Worm (Caenorhabditis elegans) whole organism, mixed stage, embryonic: ENCODE data around the gene maph-9.

ENCODE experiments used
- M03D4.4 ChIP-seq: sonication (generic microtip); optimal IDR thresholded peaks from 2 replicates; lab custom pipeline; 2017; ENCODE audit warnings: mild to moderate bottlenecking, missing genetic modification characterization, missing compliant biosample characterization
- blmp-1 ChIP-seq: fragments of 150-350 bp; optimal IDR thresholded peaks from 2 replicates; lab custom pipeline; 2014; ENCODE audit warnings: missing biosample characterization, missing genetic modification characterization
- ceh-39 ChIP-seq: fragments of 150-350 bp; optimal IDR thresholded peaks from 2 replicates; lab custom pipeline; 2014; ENCODE audit warnings: missing biosample characterization, missing genetic modification characterization
- ceh-43 ChIP-seq: fragments of 200-800 bp; sonication (Bioruptor generic); optimal IDR thresholded peaks from 2 replicates; lab custom pipeline; 2018; ENCODE audit warnings: mild to moderate bottlenecking, missing genetic modification characterization, moderate library complexity, missing compliant biosample characterization
- ces-1 ChIP-seq: fragments of 150-350 bp; optimal IDR thresholded peaks from 2 replicates; lab custom pipeline; 2014; ENCODE audit warnings: missing biosample characterization, missing genetic modification reagents, missing genetic modification characterization
- cnd-1 ChIP-seq: fragments of 200-800 bp; sonication (Bioruptor generic); optimal IDR thresholded peaks from 2 replicates; lab custom pipeline; 2018; ENCODE audit warnings: mild to moderate bottlenecking, missing genetic modification characterization, missing compliant biosample characterization
- drap-1 ChIP-seq: fragments of 200-800 bp; sonication (Bioruptor generic); optimal IDR thresholded peaks from 3 replicates; lab custom pipeline; 2018; ENCODE audit warnings: mild to moderate bottlenecking, missing genetic modification characterization, missing compliant biosample characterization
- elt-1 ChIP-seq: sonication (generic microtip); optimal IDR thresholded peaks from 2 replicates; lab custom pipeline; 2017; ENCODE audit warnings: missing genetic modification characterization, mild to moderate bottlenecking, missing compliant biosample characterization, antibody characterized with exemption, moderate library complexity, borderline replicate concordance; ENCODE audit not compliant: insufficient read depth
- elt-3 ChIP-seq: fragments of 150-350 bp; optimal IDR thresholded peaks from 2 replicates; lab custom pipeline; 2014; ENCODE audit warnings: missing biosample characterization, missing genetic modification characterization
- flh-1 ChIP-seq: fragments of 200-800 bp; sonication (Bioruptor generic); optimal IDR thresholded peaks from 2 replicates; lab custom pipeline; 2018; ENCODE audit warnings: mild to moderate bottlenecking, missing genetic modification characterization, moderate library complexity, missing compliant biosample characterization
- ham-2 ChIP-seq: fragments of 200-800 bp; sonication (Bioruptor generic); optimal IDR thresholded peaks from 2 replicates; lab custom pipeline; 2018; ENCODE audit warnings: mild to moderate bottlenecking, missing genetic modification characterization, missing compliant biosample characterization
- hlh-1 ChIP-seq: fragments of 150-350 bp; optimal IDR thresholded peaks from 2 replicates; lab custom pipeline; 2014; ENCODE audit warnings: missing biosample characterization, missing genetic modification reagents, missing genetic modification characterization
- lin-13 ChIP-seq: fragments of 150-350 bp; optimal IDR thresholded peaks from 2 replicates; lab custom pipeline; 2014; ENCODE audit warnings: missing biosample characterization, missing genetic modification characterization
- lin-32 ChIP-seq: fragments of 200-800 bp; sonication (Bioruptor generic); optimal IDR thresholded peaks from 2 replicates; lab custom pipeline; 2018; ENCODE audit warnings: mild to moderate bottlenecking, missing genetic modification characterization, missing compliant biosample characterization
- lsy-2 ChIP-seq: fragments of 150-350 bp; optimal IDR thresholded peaks from 2 replicates; lab custom pipeline; 2014; ENCODE audit warnings: missing biosample characterization, missing genetic modification characterization
- mep-1 ChIP-seq: fragments of 150-350 bp; optimal IDR thresholded peaks from 2 replicates; lab custom pipeline; 2017; ENCODE audit warnings: missing biosample characterization, missing genetic modification reagents, missing genetic modification characterization, inconsistent platforms
- mls-2 ChIP-seq: sonication (generic microtip); optimal IDR thresholded peaks from 2 replicates; lab custom pipeline; 2016; ENCODE audit warnings: mild to moderate bottlenecking, missing genetic modification characterization, moderate library complexity, missing compliant biosample characterization
- nhr-12 ChIP-seq: fragments of 150-350 bp; optimal IDR thresholded peaks from 2 replicates; lab custom pipeline; 2014; ENCODE audit warnings: missing biosample characterization, missing genetic modification characterization
- nhr-237 ChIP-seq: fragments of 150-350 bp; optimal IDR thresholded peaks from 2 replicates; lab custom pipeline; 2014; ENCODE audit warnings: missing biosample characterization, missing genetic modification characterization
- nhr-28 ChIP-seq: fragments of 150-350 bp; optimal IDR thresholded peaks from 2 replicates; lab custom pipeline; 2014; ENCODE audit warnings: missing biosample characterization, missing genetic modification characterization
- nhr-76 ChIP-seq: sonication (generic microtip); optimal IDR thresholded peaks from 2 replicates; lab custom pipeline; 2017; ENCODE audit warnings: missing biosample characterization, missing genetic modification characterization
- pha-4 ChIP-seq: fragments of 150-350 bp; optimal IDR thresholded peaks from 2 replicates; lab custom pipeline; 2018; ENCODE audit warnings: missing biosample characterization, missing genetic modification reagents, missing genetic modification characterization
- sem-2 ChIP-seq: fragments of 200-800 bp; sonication (Bioruptor generic); optimal IDR thresholded peaks from 2 replicates; lab custom pipeline; 2018; ENCODE audit warnings: mild to moderate bottlenecking, missing genetic modification characterization, missing compliant biosample characterization
- snpc-4 ChIP-seq: fragments of 150-350 bp; optimal IDR thresholded peaks from 2 replicates; lab custom pipeline; 2014; ENCODE audit warnings: missing biosample characterization, missing genetic modification characterization
- sptf-1 ChIP-seq: sonication (generic microtip); optimal IDR thresholded peaks from 2 replicates; lab custom pipeline; 2017; ENCODE audit warnings: mild to moderate bottlenecking, missing genetic modification characterization, moderate library complexity, missing compliant biosample characterization
- unc-39 ChIP-seq: fragments of 150-350 bp; optimal IDR thresholded peaks from 2 replicates; lab custom pipeline; 2014; ENCODE audit warnings: missing biosample characterization, missing genetic modification characterization
- unc-62 ChIP-seq: fragments of 150-350 bp; optimal IDR thresholded peaks from 2 replicates; lab custom pipeline; 2014; ENCODE audit warnings: missing biosample characterization, missing genetic modification reagents, missing genetic modification characterization

maph-9 gene

DNA sequence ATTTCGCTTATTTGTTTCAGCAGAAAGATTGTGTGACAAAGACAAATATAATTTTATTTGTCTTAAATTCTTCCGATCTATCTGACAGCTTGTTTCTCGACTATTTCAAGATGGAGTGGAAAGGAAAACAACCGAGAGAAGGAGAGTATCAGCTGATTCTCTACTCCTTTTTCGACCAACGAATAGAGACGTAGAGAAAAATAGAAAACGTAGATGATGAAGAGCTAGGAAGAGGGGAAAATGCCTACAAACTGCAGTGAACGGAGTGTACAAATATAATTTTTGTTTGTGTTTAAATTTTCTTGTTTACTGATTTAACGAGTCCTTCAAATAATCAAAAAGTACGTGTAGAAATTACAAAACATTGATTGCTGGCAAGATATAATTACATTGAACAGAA is 8.7 kb upstream of the maph-9 start:
- TF ChIP-seq snpc-4 (tag; lab: Kevin White, UChicago) = no peak
- TF ChIP-seq ces-1 (GFP tag; lab: Kevin White, UChicago) = peak; percentile 21
- TF ChIP-seq drap-1 (GFP tag; lab: Kevin White, UChicago) = no peak
- no peak for TF ChIP-seq ceh-43 (GFP tag; lab: Kevin White, UChicago)
- no peak for TF ChIP-seq nhr-76 (tag; lab: Kevin White, UChicago)
- no peak for TF ChIP-seq sptf-1 (tag; lab: Kevin White, UChicago)
- TF ChIP-seq flh-1 (GFP tag; lab: Kevin White, UChicago) = no peak
- TF ChIP-seq M03D4.4 (tag; lab: Kevin White, UChicago) = no peak
- TF ChIP-seq nhr-12 (tag; lab: Kevin White, UChicago) = no peak
- TF ChIP-seq, all 35 proteins: peak for 1

DNA sequence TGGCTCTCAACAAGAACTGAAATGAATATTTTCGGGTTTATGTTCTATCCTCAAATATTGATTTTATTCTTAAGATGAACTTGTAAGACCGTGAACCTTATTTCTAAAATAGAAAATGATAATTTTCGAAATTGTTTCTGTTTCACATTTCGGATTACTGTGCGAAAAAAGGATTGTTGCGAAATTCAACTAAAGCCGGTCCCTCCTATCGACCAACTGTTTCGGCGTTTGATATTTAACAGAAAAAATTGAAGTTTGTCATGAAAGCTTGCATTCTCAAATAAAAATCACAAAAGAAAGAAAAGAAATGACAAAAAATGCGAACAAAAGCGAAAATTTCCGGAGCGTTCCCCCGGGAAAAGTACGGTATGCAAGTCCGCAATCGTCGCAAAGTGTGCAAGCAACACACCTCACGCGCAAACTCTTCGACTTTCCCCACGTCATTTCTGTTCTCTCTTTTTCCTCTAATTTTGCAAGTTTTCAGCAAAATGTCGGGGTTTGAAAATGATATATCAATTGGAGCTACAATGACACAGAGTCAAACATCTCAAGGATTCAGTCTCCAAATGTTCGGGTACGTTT is 7.3 kb upstream of the maph-9 start, which contains the start of gene C34D4.4:
C34D4.4 (plus strand) TSS at position 342 of the 582 bp plus-strand sequence.
- TF ChIP-seq lsy-2 (peak; percentile 94), lin-13 (tag; lab: Kevin White, UChicago) (peak; percentile 8), mls-2 (no peak)

DNA sequence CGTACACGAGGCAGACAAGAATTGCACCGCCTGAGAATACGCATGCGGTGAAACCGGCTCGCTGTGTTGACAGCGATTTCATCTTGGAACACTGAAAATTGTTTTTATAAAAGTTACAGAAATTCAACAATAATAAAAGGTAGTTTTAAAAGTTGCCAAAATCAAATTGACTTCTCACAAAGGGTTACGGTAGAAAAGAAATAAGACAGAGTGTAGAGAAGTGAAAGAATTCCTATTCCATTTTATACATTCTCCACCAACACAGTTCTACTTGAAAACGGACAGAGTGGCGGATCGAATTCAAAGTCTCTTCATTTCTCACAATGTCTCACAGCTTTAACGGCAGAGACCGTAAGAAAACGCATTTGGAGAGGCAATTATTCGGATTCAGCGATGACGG is 4.0 kb upstream of the maph-9 start, which contains the start of gene col-113:
col-113 (minus strand) TSS at position 101 of the 400 bp plus-strand sequence.
- TF ChIP-seq mep-1 (no peak), hlh-1 (no peak), nhr-28 (no peak), lin-13 (tag; lab: Kevin White, UChicago) (no peak), lin-32 (GFP tag; lab: Kevin White, UChicago) (no peak), unc-62 (GFP tag; lab: Kevin White, UChicago) (no peak), ceh-39 (no peak)

DNA sequence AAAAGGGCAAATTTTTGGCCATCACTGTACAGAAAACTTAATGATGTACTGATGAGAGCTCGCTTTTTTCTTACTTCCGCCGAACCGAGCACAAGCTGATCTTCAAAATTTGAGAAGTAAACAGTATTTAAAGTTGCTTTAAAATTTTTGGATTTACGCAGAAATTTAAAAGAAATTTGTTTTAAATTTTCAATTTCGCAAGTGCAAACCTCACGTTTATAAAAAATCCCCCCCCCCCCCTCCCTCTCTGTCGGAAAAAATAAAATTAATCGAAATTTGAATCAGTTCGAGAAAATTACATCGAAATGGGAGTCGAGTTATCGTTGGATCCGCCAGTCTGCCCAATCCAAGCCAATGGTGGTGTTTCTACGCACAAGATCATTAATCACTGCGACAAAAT is 3.1 kb upstream of the maph-9 start, which contains the start of gene C34D4.3:
C34D4.3 (plus strand) TSS at position 301 of the 400 bp plus-strand sequence.
- TF ChIP-seq blmp-1 (tag; lab: Kevin White, UChicago) (no peak), sptf-1 (tag; lab: Kevin White, UChicago) (no peak), unc-39 (no peak), ces-1 (GFP tag; lab: Kevin White, UChicago) (no peak), sem-2 (GFP tag; lab: Kevin White, UChicago) (no peak), cnd-1 (tag; lab: Kevin White, UChicago) (no peak), nhr-28 (no peak), ham-2 (GFP tag; lab: Kevin White, UChicago) (no peak), unc-62 (GFP tag; lab: Kevin White, UChicago) (no peak), hlh-1 (no peak), lin-32 (GFP tag; lab: Kevin White, UChicago) (no peak)

DNA sequence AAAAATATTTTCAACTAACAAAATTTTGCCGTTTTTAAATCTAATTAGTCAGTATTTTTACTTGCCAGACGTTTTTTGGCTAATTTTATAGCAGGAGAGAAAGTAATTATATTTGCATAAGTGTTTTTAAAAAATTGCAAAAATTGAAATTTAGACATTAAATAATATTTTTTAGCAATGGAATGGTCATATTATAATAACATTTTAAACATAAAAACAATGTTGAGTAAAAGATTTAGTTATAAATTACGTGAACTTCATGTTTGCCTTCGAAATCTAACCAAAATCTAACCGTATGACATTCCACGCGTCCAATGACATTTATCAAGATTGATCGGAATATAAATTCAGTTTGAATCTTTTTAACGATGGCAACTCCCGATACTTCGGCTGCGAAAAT is 2.1 kb upstream of the maph-9 start, which contains the start of gene C34D4.2:
C34D4.2 (plus strand) TSS at position 301 of the 400 bp plus-strand sequence.
- TF ChIP-seq ces-1 (GFP tag; lab: Kevin White, UChicago) = no peak
- TF ChIP-seq elt-1 (tag; lab: Kevin White, UChicago) = peak; percentile 32

DNA sequence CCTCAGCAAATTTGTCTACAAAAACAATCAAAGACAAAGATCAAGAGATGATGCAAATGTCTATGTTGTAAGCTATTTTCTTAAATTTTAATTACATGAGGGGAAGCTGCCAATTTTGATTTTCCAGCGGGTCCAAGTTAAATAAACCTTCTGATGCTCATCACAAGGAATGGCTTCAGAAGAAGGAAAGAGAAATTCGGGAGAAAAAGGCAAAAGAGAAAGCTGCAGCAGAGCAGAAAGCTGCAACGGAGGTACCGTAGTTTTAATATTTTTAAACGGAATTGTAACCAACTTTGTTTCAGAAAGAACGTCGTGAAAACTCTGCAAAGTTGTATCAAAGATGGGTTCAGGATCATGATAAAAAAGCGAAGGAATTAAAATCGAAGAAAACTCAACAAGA is 1.7 kb downstream of the maph-9 start:
- no peak for TF ChIP-seq lin-13 (tag; lab: Kevin White, UChicago)
- no peak for TF ChIP-seq ces-1 (GFP tag; lab: Kevin White, UChicago)
- TF ChIP-seq ham-2 (GFP tag; lab: Kevin White, UChicago) = no peak
- TF ChIP-seq lin-32 (GFP tag; lab: Kevin White, UChicago) = no peak
- TF ChIP-seq nhr-28 = no peak
- no peak for TF ChIP-seq mep-1
- no peak for TF ChIP-seq lsy-2
- no peak for TF ChIP-seq ceh-43 (GFP tag; lab: Kevin White, UChicago)
- TF ChIP-seq nhr-237 = no peak
- TF ChIP-seq snpc-4 (tag; lab: Kevin White, UChicago) = no peak
- no peak for TF ChIP-seq pha-4 (tag; lab: Kevin White, UChicago)
- no peak for TF ChIP-seq unc-62 (GFP tag; lab: Kevin White, UChicago)
- TF ChIP-seq elt-3 (tag; lab: Kevin White, UChicago) = no peak
- TF ChIP-seq sptf-1 (tag; lab: Kevin White, UChicago) = no peak
